Worm (Caenorhabditis elegans) whole organism, L1 larva: ENCODE results near the gene ras-1.

Experiments
- C04F5.9 ChIP-seq: sonication (generic microtip); optimal IDR thresholded peaks from 2 replicates; lab custom pipeline; 2016; ENCODE audit warnings: missing genetic modification characterization, missing compliant biosample characterization
- F16B12.6 ChIP-seq: fragments of 150-350 bp; optimal IDR thresholded peaks from 2 replicates; lab custom pipeline; 2014; ENCODE audit warnings: missing biosample characterization, missing genetic modification characterization
- ama-1 ChIP-seq: fragments of 150-350 bp; optimal IDR thresholded peaks from 2 replicates; lab custom pipeline; 2014
- ceh-8 ChIP-seq: fragments of 200-800 bp; sonication (Bioruptor generic); optimal IDR thresholded peaks from 2 replicates; lab custom pipeline; 2018; ENCODE audit warnings: mild to moderate bottlenecking, missing genetic modification characterization, moderate library complexity, missing compliant biosample characterization
- ceh-82 ChIP-seq, 3 experiments: fragments of 150-350 bp in 1 of 3; sonication (generic microtip) in 2 of 3; optimal IDR thresholded peaks; 2 replicates each; lab custom pipeline; 2014 to 2017; ENCODE audit warnings: missing biosample characterization in 3 of 3, missing genetic modification characterization in 3 of 3
- ceh-88 ChIP-seq: fragments of 200-800 bp; sonication (Bioruptor generic); IDR thresholded peaks from 2 replicates; pipeline ENCODE4 v1.3.6; 2022; ENCODE audit warnings: missing genetic modification characterization, missing compliant biosample characterization
- ces-1 ChIP-seq: fragments of 150-350 bp; optimal IDR thresholded peaks from 2 replicates; lab custom pipeline; 2014; ENCODE audit warnings: missing biosample characterization, missing genetic modification reagents, missing genetic modification characterization
- efl-1 ChIP-seq, 4 experiments: fragments of 150-350 bp; optimal IDR thresholded peaks in 3 of 4; peaks in 1 of 4; 1 replicate in 1 of 4; 2 replicates in 3 of 4; lab custom pipeline; 2014; ENCODE audit warnings: missing biosample characterization in 2 of 4, missing genetic modification characterization in 2 of 4, missing genetic modification reagents in 2 of 4
- egl-13 ChIP-seq: sonication (generic microtip); optimal IDR thresholded peaks from 2 replicates; lab custom pipeline; 2016; ENCODE audit warnings: missing genotype, missing genetic modification reagents, missing genetic modification characterization, missing compliant biosample characterization
- elt-2 ChIP-seq: sonication (generic microtip); optimal IDR thresholded peaks from 2 replicates; lab custom pipeline; 2016; ENCODE audit warnings: missing genetic modification characterization, mild to moderate bottlenecking, inconsistent platforms, missing compliant biosample characterization, missing genetic modification reagents
- ets-5 ChIP-seq: fragments of 200-800 bp; sonication (Bioruptor generic); IDR thresholded peaks from 2 replicates; pipeline ENCODE4 v1.3.6; 2022; ENCODE audit warnings: missing genetic modification characterization, missing compliant biosample characterization
- fkh-10 ChIP-seq: sonication (generic microtip); optimal IDR thresholded peaks from 2 replicates; lab custom pipeline; 2017; ENCODE audit warnings: missing biosample characterization, missing genetic modification reagents, missing genetic modification characterization
- fkh-4 ChIP-seq: sonication (generic microtip); optimal IDR thresholded peaks from 2 replicates; lab custom pipeline; 2016; ENCODE audit warnings: missing compliant biosample characterization, missing genetic modification characterization, borderline replicate concordance
- fkh-8 ChIP-seq: sonication (generic microtip); optimal IDR thresholded peaks from 2 replicates; lab custom pipeline; 2016; ENCODE audit warnings: mild to moderate bottlenecking, missing genetic modification characterization, missing compliant biosample characterization
- fos-1 ChIP-seq: fragments of 150-350 bp; optimal IDR thresholded peaks from 2 replicates; lab custom pipeline; 2014; ENCODE audit warnings: missing biosample characterization, missing genetic modification characterization
- hlh-4 ChIP-seq: sonication (generic microtip); optimal IDR thresholded peaks from 2 replicates; lab custom pipeline; 2016; ENCODE audit warnings: mild to moderate bottlenecking, missing genetic modification characterization, missing compliant biosample characterization
- hpl-2 ChIP-seq: fragments of 150-350 bp; optimal IDR thresholded peaks from 2 replicates; lab custom pipeline; 2014; ENCODE audit warnings: missing biosample characterization, missing genetic modification reagents, missing genetic modification characterization
- isw-1 ChIP-seq: fragments of 200-800 bp; sonication (Bioruptor generic); IDR thresholded peaks from 2 replicates; pipeline ENCODE4 v1.3.6; 2022; ENCODE audit warnings: missing genetic modification characterization, missing compliant biosample characterization
- lin-13 ChIP-seq: fragments of 150-350 bp; optimal IDR thresholded peaks from 2 replicates; lab custom pipeline; 2014; ENCODE audit warnings: missing biosample characterization, missing genetic modification reagents, missing genetic modification characterization
- lin-14 ChIP-seq: fragments of 200-800 bp; sonication (Bioruptor generic); optimal IDR thresholded peaks from 2 replicates; lab custom pipeline; 2018; ENCODE audit warnings: mild to moderate bottlenecking, missing genetic modification characterization, moderate library complexity, missing compliant biosample characterization
- lin-35 ChIP-seq, 2 experiments: fragments of 150-350 bp; optimal IDR thresholded peaks; 2 replicates each; lab custom pipeline; 2014; ENCODE audit warnings: missing biosample characterization in 2 of 2, missing genetic modification characterization in 2 of 2, missing genetic modification reagents in 2 of 2
- lin-39 ChIP-seq: fragments of 150-350 bp; optimal IDR thresholded peaks from 2 replicates; lab custom pipeline; 2014; ENCODE audit warnings: missing biosample characterization, missing genetic modification reagents, missing genetic modification characterization
- lsy-2 ChIP-seq, 2 experiments: fragments of 150-350 bp; optimal IDR thresholded peaks; 2 replicates each; lab custom pipeline; 2014; ENCODE audit warnings: missing biosample characterization in 2 of 2, missing genetic modification characterization in 2 of 2
- mab-9 ChIP-seq: fragments of 200-800 bp; sonication (Bioruptor generic); IDR thresholded peaks from 2 replicates; pipeline ENCODE4 v1.3.6; 2022; ENCODE audit warnings: missing genetic modification reagents, missing genetic modification characterization, missing compliant biosample characterization
- mep-1 ChIP-seq: fragments of 150-350 bp; optimal IDR thresholded peaks from 2 replicates; lab custom pipeline; 2014; ENCODE audit warnings: missing biosample characterization, missing genetic modification characterization
- nhr-12 ChIP-seq: sonication (generic microtip); optimal IDR thresholded peaks from 2 replicates; lab custom pipeline; 2017; ENCODE audit warnings: missing biosample characterization, missing genetic modification characterization
- nhr-19 ChIP-seq: fragments of 200-800 bp; sonication (Bioruptor generic); conservative IDR thresholded peaks from 2 replicates; pipeline ENCODE4 v1.3.6; 2022; ENCODE audit warnings: missing genetic modification characterization, missing compliant biosample characterization
- nhr-20 ChIP-seq: sonication (generic microtip); optimal IDR thresholded peaks from 2 replicates; lab custom pipeline; 2016; ENCODE audit warnings: mild to moderate bottlenecking, missing genetic modification characterization, missing compliant biosample characterization
- nhr-237 ChIP-seq: fragments of 150-350 bp; optimal IDR thresholded peaks from 2 replicates; lab custom pipeline; 2014; ENCODE audit warnings: missing biosample characterization, missing genetic modification characterization
- nhr-28 ChIP-seq: fragments of 150-350 bp; optimal IDR thresholded peaks from 2 replicates; lab custom pipeline; 2014; ENCODE audit warnings: missing biosample characterization, missing genetic modification characterization
- nhr-47 ChIP-seq: sonication (generic microtip); optimal IDR thresholded peaks from 2 replicates; lab custom pipeline; 2016; ENCODE audit warnings: mild to moderate bottlenecking, missing genetic modification characterization, moderate library complexity, missing compliant biosample characterization
- nhr-71 ChIP-seq: sonication (generic microtip); optimal IDR thresholded peaks from 2 replicates; lab custom pipeline; 2016; ENCODE audit warnings: mild to moderate bottlenecking, missing genetic modification characterization, moderate library complexity, missing compliant biosample characterization
- nhr-77 ChIP-seq: fragments of 150-350 bp; optimal IDR thresholded peaks from 2 replicates; lab custom pipeline; 2014; ENCODE audit warnings: missing biosample characterization, missing genetic modification characterization
- nhr-85 ChIP-seq: sonication (generic microtip); peaks from one replicate; lab custom pipeline; 2016; ENCODE audit warnings: missing genetic modification characterization, inconsistent platforms, missing compliant biosample characterization
- pax-3 ChIP-seq: fragments of 200-800 bp; sonication (Bioruptor generic); optimal IDR thresholded peaks from 2 replicates; lab custom pipeline; 2018; ENCODE audit warnings: mild to moderate bottlenecking, missing genetic modification characterization, moderate library complexity, missing compliant biosample characterization
- skn-1 ChIP-seq: fragments of 150-350 bp; optimal IDR thresholded peaks from 2 replicates; lab custom pipeline; 2014; ENCODE audit warnings: missing biosample characterization, missing genetic modification characterization
- snu-23 ChIP-seq: sonication (generic microtip); optimal IDR thresholded peaks from 2 replicates; lab custom pipeline; 2016; ENCODE audit warnings: missing genetic modification characterization, missing compliant biosample characterization
- tbx-2 ChIP-seq: sonication (generic microtip); optimal IDR thresholded peaks from 2 replicates; lab custom pipeline; 2016; ENCODE audit warnings: missing genetic modification characterization, missing compliant biosample characterization
- tlp-1 ChIP-seq: fragments of 150-350 bp; optimal IDR thresholded peaks from 2 replicates; lab custom pipeline; 2014; ENCODE audit warnings: missing biosample characterization, missing genetic modification characterization
- unc-30 ChIP-seq: sonication (generic microtip); optimal IDR thresholded peaks from 2 replicates; lab custom pipeline; 2017; ENCODE audit warnings: missing biosample characterization, missing genetic modification characterization
- unc-62 ChIP-seq: fragments of 150-350 bp; optimal IDR thresholded peaks from 2 replicates; lab custom pipeline; 2014; ENCODE audit warnings: missing biosample characterization, missing genetic modification reagents, missing genetic modification characterization
- unc-86 ChIP-seq: sonication (generic microtip); optimal IDR thresholded peaks from 2 replicates; lab custom pipeline; 2016; ENCODE audit warnings: missing genetic modification characterization, missing compliant biosample characterization
- unc-98 ChIP-seq: fragments of 200-800 bp; sonication (Bioruptor generic); IDR thresholded peaks from 2 replicates; pipeline ENCODE4 v1.3.6; 2022; ENCODE audit warnings: missing genetic modification characterization, missing compliant biosample characterization
- vab-15 ChIP-seq: sonication (generic microtip); optimal IDR thresholded peaks from 2 replicates; lab custom pipeline; 2017; ENCODE audit warnings: missing genotype, mild to moderate bottlenecking, missing genetic modification characterization, missing compliant biosample characterization
- zag-1 ChIP-seq: fragments of 150-350 bp; optimal IDR thresholded peaks from 2 replicates; lab custom pipeline; 2014; ENCODE audit warnings: missing biosample characterization, missing genetic modification characterization

Gene ras-1

DNA sequence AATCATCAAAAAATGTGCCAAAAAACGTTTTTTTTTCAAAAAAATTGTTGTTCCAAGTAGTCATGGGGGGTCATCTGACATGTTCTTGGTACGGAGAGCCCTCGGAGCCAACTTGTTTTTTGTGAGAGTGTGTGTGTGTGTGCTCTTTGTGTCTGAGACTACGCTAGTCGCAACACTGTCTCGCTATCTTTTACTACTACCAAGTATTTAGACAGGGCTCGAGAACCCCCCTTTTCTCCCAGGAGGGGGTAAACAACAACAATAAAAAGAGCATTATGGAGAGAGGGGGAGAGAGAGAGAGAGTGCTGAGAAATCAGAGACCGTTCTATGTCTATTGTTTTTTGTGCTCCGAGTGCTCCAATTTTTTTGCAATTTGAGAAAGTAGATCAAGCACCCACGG, 26.8 kb upstream of the ras-1 start:
- peak; percentile 8 for TF ChIP-seq nhr-77 (tag; lab: Kevin White, UChicago)
- TF ChIP-seq nhr-71 (tag; lab: Kevin White, UChicago): peak; percentile 21
- no peak for TF ChIP-seq lin-39 (tag; lab: Kevin White, UChicago)
- peak; percentile 12 for TF ChIP-seq fkh-8 (tag; lab: Kevin White, UChicago)
- peak; percentile 64 for TF ChIP-seq lin-14 (GFP tag; lab: Kevin White, UChicago)
- no peak for TF ChIP-seq efl-1 (optimal IDR thresholded peaks at IDR 0.05; lab: Kevin White, UChicago)
- peak in 1 of 2 experiments; percentile 92 for TF ChIP-seq efl-1 (GFP tag; optimal IDR thresholded peaks at IDR 0.05 in 1 of 2; lab: Kevin White, UChicago)
- TF ChIP-seq nhr-12 (tag; lab: Kevin White, UChicago): no peak

DNA sequence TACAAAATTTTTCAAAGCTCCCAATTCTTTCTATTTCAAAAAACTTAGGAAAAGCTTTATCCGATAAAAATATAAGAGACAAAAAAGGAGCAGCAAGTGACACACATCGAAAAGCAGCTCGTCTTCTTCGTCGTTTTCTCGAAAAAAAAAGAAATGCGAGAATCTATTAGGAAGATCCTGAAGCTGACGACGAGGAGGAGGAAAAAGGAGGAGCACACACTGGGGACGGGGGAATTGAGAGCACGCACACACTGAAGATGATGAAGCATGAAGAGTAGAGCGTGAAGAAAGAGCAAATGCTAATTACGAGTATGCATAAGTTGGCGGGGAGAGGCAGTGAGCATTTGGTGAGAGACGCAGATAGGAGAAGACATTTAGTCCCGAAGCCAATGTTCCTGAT, 21.9 kb upstream of the ras-1 start:
- TF ChIP-seq egl-13 (tag; lab: Kevin White, UChicago): peak; percentile 20
- TF ChIP-seq lin-14 (GFP tag; lab: Kevin White, UChicago): peak; percentile 53
- no peak for TF ChIP-seq fos-1 (tag; lab: Kevin White, UChicago)
- TF ChIP-seq lsy-2 (tag; optimal IDR thresholded peaks at IDR 0.05; lab: Kevin White, UChicago): peak in 1 of 2 experiments; percentile 1
- TF ChIP-seq ceh-82 (tag; optimal IDR thresholded peaks at IDR 0.05; lab: Kevin White, UChicago): peak in 1 of 3 experiments; percentile 43
- TF ChIP-seq isw-1: no peak
- TF ChIP-seq nhr-47 (tag; lab: Kevin White, UChicago): peak; percentile 6
- TF ChIP-seq fkh-8 (tag; lab: Kevin White, UChicago): no peak
- no peak for TF ChIP-seq vab-15
- no peak for TF ChIP-seq C04F5.9
- peak; percentile 8 for TF ChIP-seq unc-86 (tag; lab: Kevin White, UChicago)
- TF ChIP-seq efl-1 (optimal IDR thresholded peaks at IDR 0.05; lab: Kevin White, UChicago): no peak
- TF ChIP-seq efl-1 (GFP tag; optimal IDR thresholded peaks at IDR 0.05 in 1 of 2; lab: Kevin White, UChicago): peak in 1 of 2 experiments; percentile 68
- TF ChIP-seq fkh-10: peak; percentile 69
- TF ChIP-seq elt-2 (tag; lab: Kevin White, UChicago): no peak
- TF ChIP-seq nhr-85 (tag; lab: Kevin White, UChicago): no peak
- TF ChIP-seq ets-5: no peak

DNA sequence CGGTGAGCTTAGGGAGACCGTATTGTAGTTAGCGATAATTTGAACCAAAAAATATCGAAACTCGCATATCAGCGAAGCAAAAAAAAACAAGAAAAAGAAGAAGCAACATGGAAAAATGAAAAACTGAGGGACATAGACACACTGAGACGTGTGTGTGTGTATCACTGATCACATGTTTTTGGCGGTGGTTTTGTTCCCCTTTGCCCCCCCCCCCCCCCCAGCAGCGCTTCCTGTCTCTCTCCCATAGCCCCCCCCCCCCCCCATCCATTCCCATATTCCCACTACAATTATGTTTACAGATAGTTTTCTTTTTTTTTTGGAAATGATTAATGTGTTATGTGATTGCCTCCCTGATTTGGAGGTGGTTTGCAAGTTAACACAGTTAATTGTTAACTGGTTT, 17.2 kb upstream of the ras-1 start:
- TF ChIP-seq lin-14 (GFP tag; lab: Kevin White, UChicago) (peak; percentile 57), mep-1 (tag; lab: Kevin White, UChicago) (no peak)
- TF ChIP-seq, all 84 proteins: peak for 1

DNA sequence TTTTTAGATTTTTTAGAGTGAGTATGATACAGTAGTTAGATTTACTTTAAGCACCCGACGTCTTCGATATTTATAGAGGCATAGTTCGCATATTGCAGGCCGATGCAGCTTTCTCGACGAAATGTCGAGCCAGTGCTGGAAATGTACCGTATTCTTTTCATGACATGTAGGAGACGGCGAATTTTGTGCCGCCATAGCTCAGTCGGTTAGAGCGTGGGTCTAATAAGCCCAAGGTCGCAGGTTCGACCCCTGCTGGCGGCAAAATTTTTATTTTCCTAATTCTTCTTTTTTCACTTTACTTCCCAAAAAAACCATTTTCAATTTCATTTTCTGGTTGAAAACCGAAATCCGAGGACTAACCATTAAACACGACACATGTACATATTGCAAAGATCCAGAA, 10.2 kb upstream of the ras-1 start:
- no peak for TF ChIP-seq skn-1 (tag; lab: Kevin White, UChicago)
- no peak for TF ChIP-seq hlh-4
- no peak for TF ChIP-seq mab-9 (GFP tag; lab: Robert Waterston, UW)
- no peak for TF ChIP-seq nhr-77 (tag; lab: Kevin White, UChicago)
- no peak for TF ChIP-seq egl-13 (tag; lab: Kevin White, UChicago)
- TF ChIP-seq unc-30 (tag; lab: Kevin White, UChicago): no peak
- no peak for TF ChIP-seq zag-1 (tag; lab: Kevin White, UChicago)
- TF ChIP-seq hpl-2 (GFP tag; lab: Kevin White, UChicago): no peak
- TF ChIP-seq tlp-1 (tag; lab: Kevin White, UChicago): no peak
- TF ChIP-seq ama-1 (lab: Kevin White, UChicago): no peak
- TF ChIP-seq tbx-2 (tag; lab: Kevin White, UChicago): no peak
- TF ChIP-seq unc-62: no peak
- TF ChIP-seq, all 84 proteins: peak for 0

DNA sequence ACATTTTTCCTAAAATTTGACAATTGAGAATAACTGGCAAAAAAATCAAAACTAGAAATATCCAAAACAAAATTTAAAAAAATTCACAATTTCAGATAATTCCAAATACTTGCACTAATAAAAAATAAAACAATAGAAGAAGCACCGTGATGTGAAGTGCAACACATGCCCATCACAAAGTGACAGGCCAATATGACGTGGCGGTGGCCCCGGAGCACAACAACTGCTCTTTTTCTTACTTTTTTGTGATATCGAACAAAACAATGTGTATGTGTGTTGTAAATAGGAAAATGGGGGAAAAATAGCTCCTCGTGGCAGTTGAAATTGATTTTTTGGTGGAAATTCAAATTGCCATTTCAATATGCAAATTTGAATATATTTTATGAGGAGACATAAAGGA, 1.8 kb upstream of the ras-1 start:
- TF ChIP-seq unc-98 (no peak), ceh-8 (GFP tag; lab: Kevin White, UChicago) (no peak), fkh-4 (tag; lab: Kevin White, UChicago) (no peak), unc-30 (tag; lab: Kevin White, UChicago) (no peak), nhr-20 (tag; lab: Kevin White, UChicago) (no peak), lin-35 (GFP tag; optimal IDR thresholded peaks at IDR 0.05; lab: Kevin White, UChicago) (no peak), ceh-88 (GFP tag; lab: Robert Waterston, UW) (no peak), hpl-2 (GFP tag; lab: Kevin White, UChicago) (no peak), snu-23 (peak; percentile 1), ces-1 (GFP tag; lab: Kevin White, UChicago) (no peak), lsy-2 (tag; optimal IDR thresholded peaks at IDR 0.05; lab: Kevin White, UChicago) (peak in 1 of 2 experiments; percentile 25), elt-2 (tag; lab: Kevin White, UChicago) (no peak), ceh-82 (tag; optimal IDR thresholded peaks at IDR 0.05; lab: Kevin White, UChicago) (no peak), nhr-28 (tag; lab: Kevin White, UChicago) (no peak), F16B12.6 (tag; lab: Kevin White, UChicago) (no peak), nhr-19 (no peak), ama-1 (lab: Kevin White, UChicago) (no peak), hlh-4 (no peak), lin-13 (GFP tag; lab: Kevin White, UChicago) (no peak), pax-3 (tag; lab: Kevin White, UChicago) (no peak), nhr-237 (tag; lab: Kevin White, UChicago) (no peak)
